Fruit fly (Drosophila melanogaster) whole organism, embryonic: Measurements from ENCODE around the gene yrt.
A peak's percentile ranks its signal among the peaks of the same experiment; 100 is the strongest.

Experiments
- Asciz ChIP-seq: fragments of 200-800 bp; sonication (Bioruptor generic); optimal IDR thresholded peaks from 2 replicates; lab custom pipeline; 2017; ENCODE audit warnings: missing biosample characterization, mild to moderate bottlenecking, missing genetic modification characterization, missing genetic modification reagents
- CG10209 ChIP-seq: fragments of 200-800 bp; sonication (Bioruptor generic); optimal IDR thresholded peaks from 3 replicates; lab custom pipeline; 2017; ENCODE audit warnings: missing biosample characterization, mild to moderate bottlenecking, missing genetic modification characterization, missing genetic modification reagents
- CG10565 ChIP-seq: fragments of 200-800 bp; sonication (Bioruptor generic); optimal IDR thresholded peaks from 3 replicates; lab custom pipeline; 2016; ENCODE audit warnings: missing biosample characterization, mild to moderate bottlenecking, missing genetic modification characterization
- CG10959 ChIP-seq: fragments of 200-800 bp; sonication (Bioruptor generic); IDR thresholded peaks from 2 replicates; pipeline ENCODE4 v1.3.6; 2022; ENCODE audit warnings: missing biosample characterization, missing genetic modification characterization
- CG11085 ChIP-seq: fragments of 200-800 bp; sonication (Bioruptor generic); IDR thresholded peaks from 2 replicates; pipeline ENCODE4 v1.3.6; 2022; ENCODE audit warnings: missing biosample characterization, missing genetic modification characterization
- CG12659 ChIP-seq: fragments of 200-800 bp; sonication (Bioruptor generic); optimal IDR thresholded peaks from 3 replicates; lab custom pipeline; 2017; ENCODE audit warnings: mild to moderate bottlenecking, missing biosample characterization, missing genetic modification reagents, missing genetic modification characterization
- CG12769 ChIP-seq: fragments of 200-800 bp; sonication (Bioruptor generic); optimal IDR thresholded peaks from 2 replicates; lab custom pipeline; 2019; ENCODE audit warnings: missing biosample characterization, mild to moderate bottlenecking, missing genetic modification characterization, moderate library complexity
- CG13287 ChIP-seq: fragments of 200-800 bp; sonication (Bioruptor generic); IDR thresholded peaks from 2 replicates; pipeline ENCODE4 v1.3.6; 2022; ENCODE audit warnings: missing biosample characterization, missing genetic modification characterization; ENCODE audit not compliant: partially characterized antibody
- CG17385 ChIP-seq: fragments of 200-800 bp; sonication (Bioruptor generic); optimal IDR thresholded peaks from 3 replicates; lab custom pipeline; 2018; ENCODE audit warnings: missing biosample characterization, mild to moderate bottlenecking, missing genetic modification characterization
- CG18011 ChIP-seq: fragments of 200-800 bp; sonication (Bioruptor generic); optimal IDR thresholded peaks from 2 replicates; lab custom pipeline; 2017; ENCODE audit warnings: missing biosample characterization, missing genetic modification characterization, mild to moderate bottlenecking, moderate library complexity, missing genotype
- CG34422 ChIP-seq: fragments of 200-800 bp; sonication (Bioruptor generic); IDR thresholded peaks from 3 replicates; pipeline ENCODE4 v1.3.6; 2022; ENCODE audit warnings: missing biosample characterization, missing genetic modification characterization
- CG3726 ChIP-seq: fragments of 200-800 bp; sonication (Bioruptor generic); IDR thresholded peaks from 3 replicates; pipeline ENCODE4, ENCODE4 v1.3.6; 2022; ENCODE audit warnings: missing biosample characterization, missing genetic modification characterization
- CG9437 ChIP-seq: fragments of 200-800 bp; sonication (Bioruptor generic); optimal IDR thresholded peaks from 2 replicates; lab custom pipeline; 2018; ENCODE audit warnings: missing biosample characterization, mild to moderate bottlenecking, missing genetic modification characterization
- Camta ChIP-seq: fragments of 200-800 bp; sonication (Bioruptor generic); optimal IDR thresholded peaks from 2 replicates; lab custom pipeline; 2016; ENCODE audit warnings: missing biosample characterization, missing genetic modification characterization
- Chrac-16 ChIP-seq: fragments of 200-800 bp; sonication (Bioruptor generic); optimal IDR thresholded peaks from 3 replicates; lab custom pipeline; 2016; ENCODE audit warnings: missing biosample characterization, missing genetic modification characterization
- Deaf1 ChIP-seq: fragments of 200-800 bp; optimal IDR thresholded peaks from 3 replicates; lab custom pipeline; 2019; ENCODE audit warnings: missing biosample characterization, mild to moderate bottlenecking, missing genetic modification characterization, moderate library complexity
- Dp ChIP-seq: fragments of 200-800 bp; sonication (Bioruptor generic); optimal IDR thresholded peaks from 2 replicates; lab custom pipeline; 2018; ENCODE audit warnings: missing biosample characterization, mild to moderate bottlenecking, missing genetic modification characterization, moderate library complexity
- E2f2 ChIP-seq: fragments of 200-800 bp; sonication (Bioruptor generic); IDR thresholded peaks from 2 replicates; pipeline ENCODE4 v1.3.6; 2022; ENCODE audit warnings: missing biosample characterization, missing genetic modification characterization
- HLH54F ChIP-seq: fragments of 200-800 bp; sonication (Bioruptor generic); optimal IDR thresholded peaks from 3 replicates; lab custom pipeline; 2016; ENCODE audit warnings: missing biosample characterization, missing genetic modification characterization
- Hand ChIP-seq: fragments of 200-800 bp; sonication (Bioruptor generic); optimal IDR thresholded peaks from 2 replicates; lab custom pipeline; 2017; ENCODE audit warnings: mild to moderate bottlenecking, missing biosample characterization, missing genetic modification reagents, missing genetic modification characterization
- Hr78 ChIP-seq, 2 experiments: fragments of 200-800 bp in 1 of 2; fragments of >200 bp in 1 of 2; sonication (Bioruptor generic) in 1 of 2; optimal IDR thresholded peaks; 2 replicates each; lab custom pipeline; 2017 to 2019; ENCODE audit warnings: missing biosample characterization in 2 of 2, missing genetic modification characterization in 2 of 2, mild to moderate bottlenecking in 1 of 2, moderate library complexity in 1 of 2
- Med ChIP-seq: fragments of 200-800 bp; sonication (Bioruptor generic); peaks from one replicate; lab custom pipeline; 2016; ENCODE audit warnings: missing biosample characterization, missing genetic modification characterization, mild to moderate bottlenecking, inconsistent platforms, moderate library complexity
- NFAT ChIP-seq: fragments of 200-800 bp; sonication (Bioruptor generic); IDR thresholded peaks from 2 replicates; pipeline ENCODE4 v1.3.6; 2022; ENCODE audit warnings: missing biosample characterization, missing genetic modification characterization
- Sox102F ChIP-seq: fragments of 200-800 bp; sonication (Bioruptor generic); optimal IDR thresholded peaks from 2 replicates; lab custom pipeline; 2018; ENCODE audit warnings: missing biosample characterization, mild to moderate bottlenecking, missing genetic modification characterization, moderate library complexity
- Stat92E ChIP-seq, 3 experiments: fragments of >200 bp in 2 of 3; fragments of 200-800 bp in 1 of 3; sonication (Bioruptor generic) in 1 of 3; optimal IDR thresholded peaks; 2 replicates each; lab custom pipeline; 2017 to 2019; ENCODE audit warnings: missing biosample characterization in 3 of 3, missing genetic modification characterization in 3 of 3, mild to moderate bottlenecking in 1 of 3, moderate library complexity in 1 of 3
- Taf1 ChIP-seq: fragments of 200-800 bp; sonication (Bioruptor generic); IDR thresholded peaks from 2 replicates; pipeline ENCODE4 v1.3.6; 2022; ENCODE audit warnings: missing biosample characterization, missing genetic modification characterization
- Xrp1 ChIP-seq: fragments of 200-800 bp; sonication (Bioruptor generic); IDR thresholded peaks from 2 replicates; pipeline ENCODE4 v1.3.6; 2022; ENCODE audit warnings: missing biosample characterization, missing genetic modification characterization
- chm ChIP-seq: fragments of 200-800 bp; sonication (Bioruptor generic); IDR thresholded peaks from 2 replicates; pipeline ENCODE4 v1.3.6; 2022; ENCODE audit warnings: missing biosample characterization, missing genetic modification characterization
- ci ChIP-seq: fragments of 200-800 bp; sonication (Bioruptor generic); IDR thresholded peaks from 3 replicates; pipeline ENCODE4 v1.3.6; 2022; ENCODE audit warnings: missing biosample characterization, missing genetic modification characterization
- dmrt99B ChIP-seq: fragments of 200-800 bp; sonication (Bioruptor generic); optimal IDR thresholded peaks from 2 replicates; lab custom pipeline; 2018; ENCODE audit warnings: missing biosample characterization, mild to moderate bottlenecking, missing genetic modification characterization, moderate library complexity
- ewg ChIP-seq: fragments of 200-800 bp; sonication (Bioruptor generic); optimal IDR thresholded peaks from 3 replicates; lab custom pipeline; 2017; ENCODE audit warnings: mild to moderate bottlenecking, missing biosample characterization, missing genetic modification reagents, missing genetic modification characterization
- fru ChIP-seq: fragments of >200 bp; optimal IDR thresholded peaks from 2 replicates; lab custom pipeline; 2017
- ham ChIP-seq: fragments of 200-800 bp; sonication (Bioruptor generic); IDR thresholded peaks from 2 replicates; pipeline ENCODE4 v1.3.6; 2022; ENCODE audit warnings: missing biosample characterization, missing genetic modification characterization
- kah ChIP-seq: fragments of 200-800 bp; sonication (Bioruptor generic); optimal IDR thresholded peaks from 2 replicates; lab custom pipeline; 2018; ENCODE audit warnings: missing biosample characterization, mild to moderate bottlenecking, missing genetic modification characterization
- kni ChIP-seq: fragments of 200-800 bp; sonication (Bioruptor generic); optimal IDR thresholded peaks from 3 replicates; lab custom pipeline; 2017; ENCODE audit warnings: mild to moderate bottlenecking, missing biosample characterization, missing genetic modification reagents, missing genetic modification characterization
- lilli ChIP-seq: fragments of 200-800 bp; sonication (Bioruptor generic); optimal IDR thresholded peaks from 3 replicates; lab custom pipeline; 2016; ENCODE audit warnings: missing biosample characterization, missing genetic modification characterization
- lola ChIP-seq, 3 experiments: fragments of >200 bp in 2 of 3; fragments of 200-800 bp in 1 of 3; sonication (Bioruptor generic) in 1 of 3; optimal IDR thresholded peaks; 2 replicates each; lab custom pipeline; 2017 to 2019; ENCODE audit warnings: missing biosample characterization in 3 of 3, missing genetic modification characterization in 3 of 3, mild to moderate bottlenecking in 1 of 3, moderate library complexity in 1 of 3
- lov ChIP-seq, 2 experiments: fragments of 200-800 bp in 1 of 2; fragments of >200 bp in 1 of 2; sonication (Bioruptor generic) in 1 of 2; IDR thresholded peaks in 1 of 2; optimal IDR thresholded peaks in 1 of 2; 2 replicates in 1 of 2; 3 replicates in 1 of 2; pipeline versions ENCODE4 v1.3.6 to Lab custom; 2017 to 2022; ENCODE audit warnings: missing biosample characterization in 1 of 2, missing genetic modification characterization in 1 of 2
- oc ChIP-seq: fragments of 200-800 bp; sonication (Bioruptor generic); optimal IDR thresholded peaks from 2 replicates; lab custom pipeline; 2018; ENCODE audit warnings: missing biosample characterization, mild to moderate bottlenecking, missing genetic modification characterization, moderate library complexity
- p53 ChIP-seq: fragments of 200-800 bp; sonication (Bioruptor generic); optimal IDR thresholded peaks from 2 replicates; lab custom pipeline; 2016; ENCODE audit warnings: missing biosample characterization, missing genetic modification characterization
- phol ChIP-seq: fragments of 200-800 bp; sonication (Bioruptor generic); optimal IDR thresholded peaks from 3 replicates; lab custom pipeline; 2018; ENCODE audit warnings: missing biosample characterization, mild to moderate bottlenecking, missing genetic modification characterization, moderate library complexity
- pita ChIP-seq: fragments of 200-800 bp; sonication (Bioruptor generic); optimal IDR thresholded peaks from 2 replicates; lab custom pipeline; 2017; ENCODE audit warnings: missing biosample characterization, mild to moderate bottlenecking, missing genetic modification characterization
- pzg ChIP-seq: fragments of 200-800 bp; sonication (Bioruptor generic); optimal IDR thresholded peaks from 3 replicates; lab custom pipeline; 2018; ENCODE audit warnings: missing biosample characterization, mild to moderate bottlenecking, missing genetic modification characterization, moderate library complexity
- sens ChIP-seq: fragments of 200-800 bp; sonication (Bioruptor generic); peaks from one replicate; lab custom pipeline; 2016; ENCODE audit warnings: missing biosample characterization, missing genetic modification characterization
- unc-4 ChIP-seq: fragments of 200-800 bp; sonication (Bioruptor generic); IDR thresholded peaks from 2 replicates; pipeline ENCODE4 v1.3.6; 2022; ENCODE audit warnings: missing biosample characterization, missing genetic modification characterization; ENCODE audit not compliant: partially characterized antibody
- wor ChIP-seq: fragments of 200-800 bp; sonication (Bioruptor generic); IDR thresholded peaks from 2 replicates; pipeline ENCODE4 v1.3.6; 2022; ENCODE audit warnings: missing biosample characterization, missing genetic modification characterization
- zen ChIP-seq: fragments of 200-800 bp; sonication (Bioruptor generic); optimal IDR thresholded peaks from 3 replicates; lab custom pipeline; 2018; ENCODE audit warnings: missing biosample characterization, mild to moderate bottlenecking, missing genetic modification characterization, moderate library complexity

yrt gene

DNA sequence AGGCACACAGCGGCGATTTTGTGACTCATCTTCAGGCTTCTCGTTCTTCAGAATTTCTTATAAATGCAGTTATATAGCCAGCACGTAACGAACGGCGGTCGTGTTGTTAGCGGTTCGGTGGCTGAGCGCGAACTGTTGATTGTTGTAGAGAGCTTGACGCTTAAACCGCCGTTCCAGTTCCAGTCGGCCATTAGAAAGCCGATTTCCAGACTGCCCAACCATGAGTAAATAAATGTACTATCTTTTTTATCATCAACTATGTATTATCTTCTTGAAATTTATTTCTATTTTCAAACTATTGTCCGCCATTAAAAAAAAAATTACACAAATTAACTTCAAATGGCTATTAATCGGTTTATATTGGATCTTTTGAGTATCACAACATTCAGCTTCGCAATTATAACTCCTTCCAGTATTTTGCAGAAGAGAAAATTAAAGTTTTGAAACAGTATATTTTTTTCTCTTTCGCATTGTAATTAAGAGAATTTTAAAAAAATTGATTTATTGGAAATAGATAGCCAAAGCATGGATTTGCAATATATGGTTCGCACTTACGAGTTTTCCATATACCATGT lies 33.0 kb downstream of the yrt start, which contains the start of gene GILT1 (continued):
- TF ChIP-seq kni (GFP tag; lab: Kevin White, UChicago) (peak; percentile 0), CG13287 (GFP tag; lab: Robert Waterston, UW) (no peak), lov (optimal IDR thresholded peaks at IDR 0.05; lab: Kevin White, UChicago) (no peak), lov (GFP tag; IDR thresholded peaks at IDR 0.05; lab: Robert Waterston, UW) (0 out of 3 replicates have a peak, but pooled peaks have one; percentile 35), E2f2 (GFP tag; lab: Robert Waterston, UW) (peak; percentile 6; the same call in 1 of the 2 replicates), Hr78 (GFP tag; optimal IDR thresholded peaks at IDR 0.05; lab: Kevin White, UChicago) (no peak), Hand (GFP tag; lab: Kevin White, UChicago) (no peak), Xrp1 (GFP tag; lab: Robert Waterston, UW) (0 out of 2 replicates have a peak, but pooled peaks have one; percentile 9), pita (GFP tag; lab: Kevin White, UChicago) (no peak), fru (no peak), oc (tag; lab: Kevin White, UChicago) (peak; percentile 5), Med (GFP tag; lab: Kevin White, UChicago) (peak; percentile 59), dmrt99B (tag; lab: Kevin White, UChicago) (no peak), kah (no peak), pzg (GFP tag; lab: Kevin White, UChicago) (peak; percentile 0), Deaf1 (tag; lab: Kevin White, UChicago) (peak; percentile 13), Asciz (GFP tag; lab: Kevin White, UChicago) (no peak), Dp (GFP tag; lab: Kevin White, UChicago) (no peak), ham (no peak), CG18011 (GFP tag; lab: Kevin White, UChicago) (peak; percentile 96), CG12659 (peak; percentile 18), Taf1 (GFP tag; lab: Robert Waterston, UW) (no peak), Stat92E (GFP tag; optimal IDR thresholded peaks at IDR 0.05; lab: Kevin White, UChicago) (peak in 1 of 3 experiments; percentile 50), chm (peak; percentile 52; the same call in 1 of the 2 replicates), CG9437 (GFP tag; lab: Kevin White, UChicago) (no peak), sens (GFP tag; lab: Kevin White, UChicago) (peak; percentile 63), CG10565 (GFP tag; lab: Kevin White, UChicago) (no peak), CG34422 (GFP tag; lab: Robert Waterston, UW) (0 out of 3 replicates have a peak, but pooled peaks have one; percentile 35), Camta (GFP tag; lab: Kevin White, UChicago) (no peak), phol (tag; lab: Kevin White, UChicago) (peak; percentile 12), unc-4 (0 out of 2 replicates have a peak, but pooled peaks have one; percentile 16), CG10209 (GFP tag; lab: Kevin White, UChicago) (no peak), ci (GFP tag; lab: Robert Waterston, UW) (peak; percentile 26; the same call in 1 of the 3 replicates), CG10959 (GFP tag; lab: Robert Waterston, UW) (no peak)

DNA sequence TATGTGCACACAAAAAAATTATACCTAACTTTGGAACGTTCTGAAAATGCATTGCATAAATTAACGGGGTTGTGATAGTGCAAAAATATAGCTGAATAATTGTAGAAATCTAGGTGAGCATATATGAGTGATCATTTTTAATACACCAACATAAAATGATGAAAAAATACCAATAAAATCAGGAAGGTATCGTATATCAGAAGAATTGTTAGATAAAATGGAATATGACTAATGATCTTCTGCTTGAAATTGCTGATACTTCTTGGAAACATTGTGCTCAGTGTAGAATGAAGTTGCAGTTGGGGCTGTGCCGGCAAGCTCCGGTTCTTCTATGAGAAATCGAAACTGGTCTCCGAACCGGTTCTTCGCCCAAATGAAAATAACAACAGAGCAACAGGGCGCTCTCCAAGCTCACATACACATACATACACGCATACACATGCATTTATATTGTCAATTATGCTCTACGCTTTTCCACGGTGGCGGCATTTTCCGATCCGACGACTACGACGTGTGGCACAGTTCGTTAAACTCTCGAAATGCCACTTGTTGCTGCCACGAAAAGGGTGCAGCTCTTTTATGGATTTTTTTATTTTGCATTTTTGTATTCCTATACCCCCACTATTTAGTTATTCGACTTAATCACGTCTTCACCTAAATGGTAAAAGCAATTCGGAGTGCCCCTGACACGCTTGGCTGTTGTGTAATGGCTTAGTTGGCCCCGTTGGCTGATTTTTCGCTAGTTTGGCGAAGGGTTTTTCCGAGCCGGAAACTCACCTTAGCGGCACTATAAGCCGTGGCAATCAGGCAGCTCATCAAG lies 33.7 kb downstream of the yrt start:
- peak; percentile 84 for TF ChIP-seq ewg (GFP tag; lab: Kevin White, UChicago)
- TF ChIP-seq CG3726 (GFP tag; lab: Robert Waterston, UW) = peak; percentile 80; the same call in 2 of the 3 replicates
- peak; percentile 83 for TF ChIP-seq wor
- TF ChIP-seq NFAT = peak; percentile 58
- peak; percentile 91 for TF ChIP-seq lilli
- peak; percentile 87 for TF ChIP-seq CG17385 (GFP tag; lab: Kevin White, UChicago)
- TF ChIP-seq Chrac-16 (GFP tag; lab: Kevin White, UChicago) = peak; percentile 89
- no peak for TF ChIP-seq CG11085 (GFP tag; lab: Robert Waterston, UW)
- TF ChIP-seq HLH54F = peak; percentile 86
- TF ChIP-seq Sox102F (GFP tag; lab: Kevin White, UChicago) = peak; percentile 92
- TF ChIP-seq zen = peak; percentile 78
- TF ChIP-seq lola (GFP tag; optimal IDR thresholded peaks at IDR 0.05; lab: Kevin White, UChicago) = peak in 1 of 3 experiments; percentile 94
- peak; percentile 79 for TF ChIP-seq p53
- TF ChIP-seq CG12769 (tag; lab: Kevin White, UChicago) = peak; percentile 85
